Fruit fly (Drosophila melanogaster): ENCODE data around the gene bond.

The bond gene

DNA sequence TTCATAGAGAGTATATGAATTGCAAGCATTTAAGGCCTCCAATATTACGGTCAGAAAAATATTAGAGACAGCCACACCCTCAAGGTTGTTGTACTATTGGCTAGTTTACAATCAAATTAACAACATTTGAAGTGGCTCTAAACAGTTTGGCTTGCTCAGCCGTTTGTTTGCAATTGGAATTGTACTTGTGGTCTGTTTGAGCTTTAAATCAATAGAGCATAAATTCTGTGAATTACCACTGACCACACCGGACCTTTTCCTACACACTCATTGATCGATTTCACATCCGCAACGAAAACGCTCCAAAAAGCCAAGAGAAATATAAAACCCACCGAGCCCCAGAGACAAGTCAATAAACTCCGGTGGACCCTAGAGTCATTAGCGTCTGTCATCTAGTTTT is 23.1 kb downstream of the bond start (continued):
- TF ChIP-seq inv (GFP tag; IDR thresholded peaks at IDR 0.05; ENCODE audit: partially characterized antibody) (no peak), mld (GFP tag; IDR thresholded peaks at IDR 0.05; ENCODE audit: partially characterized antibody) (no peak), CG7987 (GFP tag; optimal IDR thresholded peaks at IDR 0.05) (peak; percentile 5), hkb (optimal IDR thresholded peaks at IDR 0.05) (no peak), hkb (GFP tag; IDR thresholded peaks at IDR 0.05) (peak; percentile 53; the same call in 1 of the 2 replicates), CG11723 (GFP tag; optimal IDR thresholded peaks at IDR 0.05) (peak; percentile 18), Med (GFP tag) (peak; percentile 75), HHEX (GFP tag; optimal IDR thresholded peaks at IDR 0.05) (peak; percentile 9), CG6813 (GFP tag; optimal IDR thresholded peaks at IDR 0.05) (peak; percentile 25), CG15601 (tag; optimal IDR thresholded peaks at IDR 0.05) (peak; percentile 47), Asciz (GFP tag; optimal IDR thresholded peaks at IDR 0.05) (peak; percentile 56), CG10431 (GFP tag; optimal IDR thresholded peaks at IDR 0.05) (peak; percentile 47), ATbp (GFP tag; optimal IDR thresholded peaks at IDR 0.05) (peak; percentile 64), CG14014 (GFP tag; IDR thresholded peaks at IDR 0.05) (peak; percentile 41; the same call in 1 of the 2 replicates), CG2678 (tag; optimal IDR thresholded peaks at IDR 0.05) (peak; percentile 44), CG31224 (GFP tag; IDR thresholded peaks at IDR 0.05) (no peak), CG10543 (GFP tag; optimal IDR thresholded peaks at IDR 0.05) (peak; percentile 24), CG12236 (GFP tag; optimal IDR thresholded peaks at IDR 0.05) (no peak), CG12219 (GFP tag; optimal IDR thresholded peaks at IDR 0.05) (peak; percentile 38), Dll (GFP tag; IDR thresholded peaks at IDR 0.05; ENCODE audit: partially characterized antibody) (no peak), CrebB (tag; optimal IDR thresholded peaks at IDR 0.05) (peak; percentile 35), otp (GFP tag; IDR thresholded peaks at IDR 0.05) (peak; percentile 78), CG9437 (GFP tag; optimal IDR thresholded peaks at IDR 0.05) (no peak), Sox100B (GFP tag; optimal IDR thresholded peaks at IDR 0.05) (peak; percentile 22), sens (GFP tag) (peak; percentile 15), lov (optimal IDR thresholded peaks at IDR 0.05) (no peak), lov (GFP tag; IDR thresholded peaks at IDR 0.05) (no peak), CG12659 (GFP tag; optimal IDR thresholded peaks at IDR 0.05) (peak; percentile 21), CG17359 (tag; optimal IDR thresholded peaks at IDR 0.05) (peak; percentile 39), PHDP (tag; optimal IDR thresholded peaks at IDR 0.05) (peak; percentile 37), CG15269 (tag; optimal IDR thresholded peaks at IDR 0.05) (peak; percentile 56), CG4404 (GFP tag; IDR thresholded peaks at IDR 0.05) (no peak), fd64A (GFP tag; optimal IDR thresholded peaks at IDR 0.05) (peak; percentile 25), CG10209 (GFP tag; optimal IDR thresholded peaks at IDR 0.05) (peak; percentile 22), CG33557 (GFP tag; optimal IDR thresholded peaks at IDR 0.05) (peak; percentile 22), CG17912 (GFP tag; optimal IDR thresholded peaks at IDR 0.05) (peak; percentile 20), Awh (GFP tag; IDR thresholded peaks at IDR 0.05) (0 out of 2 replicates have a peak, but pooled peaks have one; percentile 33), CG4707 (GFP tag; optimal IDR thresholded peaks at IDR 0.05) (peak; percentile 25), CG16815 (GFP tag; optimal IDR thresholded peaks at IDR 0.05) (no peak), CG14050 (GFP tag; IDR thresholded peaks at IDR 0.05) (no peak), YL-1 (GFP tag; optimal IDR thresholded peaks at IDR 0.05) (no peak), CG5180 (GFP tag; optimal IDR thresholded peaks at IDR 0.05) (peak; percentile 52), nau (GFP tag; optimal IDR thresholded peaks at IDR 0.05) (peak; percentile 2), CG1233 (GFP tag; optimal IDR thresholded peaks at IDR 0.05) (peak; percentile 11), bsh (GFP tag; optimal IDR thresholded peaks at IDR 0.05) (peak in 1 of 2 experiments; percentile 2), Fer1 (GFP tag; optimal IDR thresholded peaks at IDR 0.05) (peak; percentile 29), CG2875 (GFP tag; optimal IDR thresholded peaks at IDR 0.05) (peak; percentile 3), esg (GFP tag; conservative IDR thresholded peaks at IDR 0.05) (no peak), Ssrp (tag; optimal IDR thresholded peaks at IDR 0.05) (no peak)

Measured in whole organism, embryonic.